Fruit fly (Drosophila melanogaster): ENCODE results near the gene CG7276.

The CG7276 gene

DNA sequence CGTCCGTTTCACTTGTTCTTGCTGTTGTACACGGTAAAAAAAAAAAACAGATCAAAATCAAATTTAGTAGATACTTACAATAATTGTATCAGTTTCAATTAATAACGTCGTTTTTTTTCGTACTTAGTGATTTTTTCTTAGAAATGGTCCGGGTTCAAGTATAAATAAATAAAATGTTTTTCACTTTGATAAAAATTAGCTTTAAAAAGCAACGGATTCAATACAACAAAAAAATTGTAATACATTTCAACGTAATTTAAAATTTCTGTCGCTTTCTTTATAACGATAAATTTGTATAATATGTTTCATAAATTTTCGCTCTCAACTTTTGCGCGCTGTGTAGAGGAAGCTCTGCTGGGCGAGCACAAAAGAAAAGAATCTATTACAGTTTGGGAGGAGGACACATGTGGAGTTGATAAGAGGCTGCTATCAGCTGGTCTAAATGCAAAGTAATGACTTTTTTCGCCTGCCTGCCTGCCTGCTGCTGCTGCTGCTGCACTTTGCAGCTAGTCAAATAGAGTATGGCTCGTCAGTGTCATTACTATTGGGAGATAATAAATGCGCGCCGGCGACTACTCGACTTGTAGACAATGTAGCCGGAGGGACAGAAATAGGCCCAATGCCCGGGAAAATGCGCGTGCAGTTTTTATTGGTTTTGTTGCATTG lies 40.0 kb downstream of the CG7276 start (continued):
- TF ChIP-seq Met (GFP tag; optimal IDR thresholded peaks at IDR 0.05) (peak; percentile 56), Ets21C (GFP tag; optimal IDR thresholded peaks at IDR 0.05) (no peak), Blimp-1 (GFP tag; optimal IDR thresholded peaks at IDR 0.05) (no peak), lz (GFP tag; optimal IDR thresholded peaks at IDR 0.05) (peak; percentile 51), fd59A (GFP tag; optimal IDR thresholded peaks at IDR 0.05) (peak; percentile 27), CG7368 (GFP tag; optimal IDR thresholded peaks at IDR 0.05) (no peak), OdsH (GFP tag; optimal IDR thresholded peaks at IDR 0.05) (peak; percentile 73), fkh (GFP tag; optimal IDR thresholded peaks at IDR 0.05) (no peak), CG8119 (GFP tag; IDR thresholded peaks at IDR 0.05) (peak; percentile 58; the same call in 2 of the 3 replicates), CG3919 (GFP tag; optimal IDR thresholded peaks at IDR 0.05) (peak; percentile 45), Hr38 (GFP tag; optimal IDR thresholded peaks at IDR 0.05) (no peak), salr (GFP tag; optimal IDR thresholded peaks at IDR 0.05) (peak in 1 of 2 experiments; percentile 84), Sox15 (GFP tag; optimal IDR thresholded peaks at IDR 0.05) (peak; percentile 35), CG6792 (GFP tag; optimal IDR thresholded peaks at IDR 0.05) (peak; percentile 27), CG10631 (GFP tag; optimal IDR thresholded peaks at IDR 0.05) (peak; percentile 70), CG6808 (GFP tag; optimal IDR thresholded peaks at IDR 0.05) (peak; percentile 64), CG6163 (GFP tag; IDR thresholded peaks at IDR 0.05) (peak; percentile 36; the same call in 2 of the 3 replicates), ss (GFP tag; optimal IDR thresholded peaks at IDR 0.05) (peak; percentile 36 to 67), CG11294 (GFP tag; IDR thresholded peaks at IDR 0.05) (peak; percentile 42; the same call in 1 of the 2 replicates), fd85E (GFP tag; optimal IDR thresholded peaks at IDR 0.05) (no peak), CG16779 (tag; optimal IDR thresholded peaks at IDR 0.05) (peak; percentile 30), CG11902 (GFP tag; optimal IDR thresholded peaks at IDR 0.05) (peak; percentile 5), acj6 (GFP tag; optimal IDR thresholded peaks at IDR 0.05) (peak; percentile 55), Eip93F (GFP tag; optimal IDR thresholded peaks at IDR 0.05) (no peak), esn (GFP tag; optimal IDR thresholded peaks at IDR 0.05) (peak; percentile 46), CG9139 (GFP tag; optimal IDR thresholded peaks at IDR 0.05) (no peak), CG3032 (tag; optimal IDR thresholded peaks at IDR 0.05) (peak; percentile 56), Smox (GFP tag; optimal IDR thresholded peaks at IDR 0.05) (peak; percentile 55), Hr39 (GFP tag; optimal IDR thresholded peaks at IDR 0.05) (peak; percentile 47), CG8632 (GFP tag; optimal IDR thresholded peaks at IDR 0.05) (peak; percentile 29), CG6276 (GFP tag; optimal IDR thresholded peaks at IDR 0.05) (peak; percentile 79), CG6854 (GFP tag; optimal IDR thresholded peaks at IDR 0.05) (no peak), achi (GFP tag; optimal IDR thresholded peaks at IDR 0.05) (peak; percentile 76), Sox14 (GFP tag; optimal IDR thresholded peaks at IDR 0.05) (peak; percentile 71), pdm3 (GFP tag; optimal IDR thresholded peaks at IDR 0.05) (peak; percentile 68), eg (GFP tag; IDR thresholded peaks at IDR 0.05) (peak; percentile 62; the same call in 1 of the 3 replicates)

DNA sequence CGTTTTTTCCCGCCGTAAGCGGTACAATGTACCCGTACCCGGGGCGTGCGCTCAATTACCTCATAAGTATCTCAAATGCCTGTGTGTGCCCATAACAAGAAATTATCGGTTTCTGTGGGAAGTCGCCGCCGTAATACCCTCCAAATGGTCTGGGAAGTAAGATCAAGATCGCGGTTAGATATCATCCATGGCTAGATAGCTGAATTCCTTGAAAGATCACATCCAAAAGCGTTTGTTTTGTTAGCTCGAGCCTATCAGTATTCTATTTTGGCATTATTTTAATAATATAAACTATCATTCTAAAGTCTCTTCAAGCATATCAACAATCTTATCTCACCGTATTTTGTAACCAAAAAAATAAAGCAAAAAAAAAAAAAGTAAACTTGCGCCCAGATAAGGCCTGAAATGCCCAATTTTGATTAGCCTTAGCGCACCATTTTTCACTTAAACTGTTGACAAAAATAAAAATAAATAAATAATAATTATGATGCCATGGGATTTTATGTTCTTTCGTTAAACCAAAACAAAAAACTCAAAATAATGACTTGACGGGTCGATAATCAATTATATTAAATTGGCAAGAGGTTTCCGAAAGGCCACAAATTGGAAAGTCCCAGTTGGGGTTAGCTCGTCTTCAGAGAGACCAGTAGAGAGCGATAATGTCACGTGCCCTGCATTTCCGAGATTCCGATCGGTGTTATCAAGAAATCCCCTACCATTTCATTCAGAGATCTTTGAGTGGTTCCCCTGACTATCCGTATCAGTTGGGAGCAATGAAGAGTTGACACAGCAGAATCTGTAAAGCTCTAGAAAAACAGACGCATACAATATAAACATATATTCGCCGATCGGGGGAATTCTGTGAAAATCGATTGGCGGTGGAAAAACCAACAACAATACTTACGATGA lies 40.8 kb downstream of the CG7276 start:
- TF ChIP-seq fkh (GFP tag; optimal IDR thresholded peaks at IDR 0.05) (peak; percentile 6), Eip78C (GFP tag) (peak; percentile 40), Sox102F (GFP tag; optimal IDR thresholded peaks at IDR 0.05) (no peak), CG8319 (GFP tag; optimal IDR thresholded peaks at IDR 0.05) (no peak), CG32006 (GFP tag; optimal IDR thresholded peaks at IDR 0.05) (peak; percentile 47), svp (GFP tag) (peak; percentile 84), vri (GFP tag; optimal IDR thresholded peaks at IDR 0.05) (peak; percentile 48), salr (GFP tag; optimal IDR thresholded peaks at IDR 0.05) (peak in 1 of 2 experiments; percentile 30), topi (GFP tag; optimal IDR thresholded peaks at IDR 0.05) (no peak)
